Worm (Caenorhabditis elegans): ENCODE measurements around the gene ifa-4.

The ifa-4 gene

ce11 chrX:4915879-4916278, at the start of gene ifa-4:
Gene ifa-4, minus strand, starts transcription at chrX:4915979.
- TF ChIP-seq R02D3.7 (tag; optimal IDR thresholded peaks at IDR 0.05) (no peak), F13H6.1 (tag; optimal IDR thresholded peaks at IDR 0.05) (no peak), lsy-2 (tag; optimal IDR thresholded peaks at IDR 0.05) (no peak), mbf-1 (tag; optimal IDR thresholded peaks at IDR 0.05) (no peak)

ce11 chrX:4961681-4962656, 46.2 kb upstream of the ifa-4 start:
- TF ChIP-seq unc-39 (tag; optimal IDR thresholded peaks at IDR 0.05) = no peak
- no peak for TF ChIP-seq nhr-6 (tag; optimal IDR thresholded peaks at IDR 0.05)
- peak; percentile 13 for TF ChIP-seq mab-5 (tag; optimal IDR thresholded peaks at IDR 0.05)
- TF ChIP-seq lsy-2 (tag; optimal IDR thresholded peaks at IDR 0.05) = peak in 1 of 2 experiments; percentile 55
- TF ChIP-seq ztf-11 (tag; optimal IDR thresholded peaks at IDR 0.05) = peak; percentile 10
- peak; percentile 81 for TF ChIP-seq nhr-129 (tag; optimal IDR thresholded peaks at IDR 0.05)
- TF ChIP-seq lin-13 (GFP tag; optimal IDR thresholded peaks at IDR 0.05) = peak; percentile 55
- TF ChIP-seq skn-1 (tag; optimal IDR thresholded peaks at IDR 0.05) = no peak
- TF ChIP-seq unc-55 (GFP tag; optimal IDR thresholded peaks at IDR 0.05) = peak; percentile 63
- no peak for TF ChIP-seq fos-1 (tag; optimal IDR thresholded peaks at IDR 0.05)
- TF ChIP-seq sma-9 (GFP tag; optimal IDR thresholded peaks at IDR 0.05) = peak; percentile 55
- no peak for TF ChIP-seq sma-9 (tag; optimal IDR thresholded peaks at IDR 0.05)
- peak; percentile 87 for TF ChIP-seq F13H6.1 (tag; optimal IDR thresholded peaks at IDR 0.05)
- peak; percentile 28 to 41 for TF ChIP-seq mdl-1 (tag; optimal IDR thresholded peaks at IDR 0.05)
- peak; percentile 16 for TF ChIP-seq blmp-1 (tag; optimal IDR thresholded peaks at IDR 0.05; ENCODE audit: insufficient read depth)
- peak; percentile 57 for TF ChIP-seq lin-11 (tag; optimal IDR thresholded peaks at IDR 0.05)
- no peak for TF ChIP-seq gmeb-1 (tag; optimal IDR thresholded peaks at IDR 0.05)
- TF ChIP-seq ceh-16 (tag; optimal IDR thresholded peaks at IDR 0.05) = peak; percentile 70
- peak; percentile 8 for TF ChIP-seq Y55F3AM.14 (GFP tag; optimal IDR thresholded peaks at IDR 0.05)
- TF ChIP-seq nhr-10 (tag; optimal IDR thresholded peaks at IDR 0.05) = peak; percentile 26
- no peak for TF ChIP-seq ceh-82 (tag; optimal IDR thresholded peaks at IDR 0.05)
- no peak for TF ChIP-seq nhr-23 (tag; optimal IDR thresholded peaks at IDR 0.05)
- no peak for TF ChIP-seq sma-3 (GFP tag; optimal IDR thresholded peaks at IDR 0.05)
- TF ChIP-seq sem-4 (tag; optimal IDR thresholded peaks at IDR 0.05) = peak; percentile 69
- peak; percentile 78 for TF ChIP-seq zag-1 (tag; optimal IDR thresholded peaks at IDR 0.05)
- peak; percentile 51 for TF ChIP-seq ztf-4 (tag; optimal IDR thresholded peaks at IDR 0.05)
- no peak for TF ChIP-seq ZK546.5 (tag; optimal IDR thresholded peaks at IDR 0.05)
- TF ChIP-seq lin-39 (tag; optimal IDR thresholded peaks at IDR 0.05) = no peak
- no peak for TF ChIP-seq unc-62 (GFP tag; optimal IDR thresholded peaks at IDR 0.05)
- TF ChIP-seq mbf-1 (tag; optimal IDR thresholded peaks at IDR 0.05) = no peak
- peak; percentile 19 for TF ChIP-seq snpc-4 (tag; optimal IDR thresholded peaks at IDR 0.05)
- TF ChIP-seq R02D3.7 (tag; optimal IDR thresholded peaks at IDR 0.05) = no peak
- TF ChIP-seq aly-2 (tag; optimal IDR thresholded peaks at IDR 0.05) = no peak
- TF ChIP-seq dmd-4 (tag; optimal IDR thresholded peaks at IDR 0.05) = no peak
- TF ChIP-seq peb-1 (tag; optimal IDR thresholded peaks at IDR 0.05) = peak; percentile 10
- TF ChIP-seq nhr-21 (tag; optimal IDR thresholded peaks at IDR 0.05) = peak; percentile 25
- TF ChIP-seq crh-2 (tag; optimal IDR thresholded peaks at IDR 0.05) = peak; percentile 58
- TF ChIP-seq ama-1 (optimal IDR thresholded peaks at IDR 0.05) = no peak
- no peak for TF ChIP-seq ztf-1 (GFP tag; conservative IDR thresholded peaks at IDR 0.05)
- TF ChIP-seq nhr-11 (tag; optimal IDR thresholded peaks at IDR 0.05) = no peak
- TF ChIP-seq nhr-25 (tag; optimal IDR thresholded peaks at IDR 0.05) = peak; percentile 37
- no peak for TF ChIP-seq nhr-12 (tag; optimal IDR thresholded peaks at IDR 0.05)
- TF ChIP-seq nhr-77 (tag; optimal IDR thresholded peaks at IDR 0.05) = no peak
- TF ChIP-seq elt-1 (tag; optimal IDR thresholded peaks at IDR 0.05) = no peak
- TF ChIP-seq egl-27 (tag; optimal IDR thresholded peaks at IDR 0.05) = peak; percentile 50
- no peak for TF ChIP-seq alr-1 (tag; optimal IDR thresholded peaks at IDR 0.05)
- no peak for TF ChIP-seq elt-3 (tag; optimal IDR thresholded peaks at IDR 0.05)
- no peak for TF ChIP-seq nhr-237 (tag; optimal IDR thresholded peaks at IDR 0.05)
- TF ChIP-seq C34F6.9 (tag; optimal IDR thresholded peaks at IDR 0.05) = peak; percentile 71
